Fruit fly (Drosophila melanogaster) whole organism, embryonic: ENCODE measurements around the gene CG13991.

Experiments
- Bgb ChIP-seq: fragments of 200-800 bp; sonication (Bioruptor generic); IDR thresholded peaks from 2 replicates; pipeline ENCODE4 v1.3.6; 2022; ENCODE audit warnings: missing biosample characterization, missing genetic modification characterization; ENCODE audit not compliant: partially characterized antibody
- CG10209 ChIP-seq: fragments of 200-800 bp; sonication (Bioruptor generic); optimal IDR thresholded peaks from 3 replicates; lab custom pipeline; 2017; ENCODE audit warnings: missing biosample characterization, mild to moderate bottlenecking, missing genetic modification characterization, missing genetic modification reagents
- CG11456 ChIP-seq: fragments of 200-800 bp; sonication (Bioruptor generic); IDR thresholded peaks from 3 replicates; pipeline ENCODE4 v1.3.6; 2022; ENCODE audit warnings: missing biosample characterization, missing genetic modification characterization
- CG12942 ChIP-seq: fragments of 200-800 bp; sonication (Bioruptor generic); optimal IDR thresholded peaks from 3 replicates; lab custom pipeline; 2016; ENCODE audit warnings: missing biosample characterization, missing genetic modification characterization
- CG14667 ChIP-seq: fragments of 200-800 bp; sonication (Bioruptor generic); IDR thresholded peaks from 2 replicates; pipeline ENCODE4 v1.3.6; 2022; ENCODE audit warnings: missing biosample characterization, missing genetic modification characterization
- CG17361 ChIP-seq: fragments of 200-800 bp; sonication (Bioruptor generic); IDR thresholded peaks from 3 replicates; pipeline ENCODE4 v1.3.6; 2022; ENCODE audit warnings: missing biosample characterization, missing genetic modification characterization
- CG1832 ChIP-seq: fragments of 200-800 bp; sonication (Bioruptor generic); optimal IDR thresholded peaks from 2 replicates; lab custom pipeline; 2017; ENCODE audit warnings: missing biosample characterization, mild to moderate bottlenecking, missing genetic modification characterization, inconsistent platforms
- CG2199 ChIP-seq: fragments of 200-800 bp; sonication (Bioruptor generic); IDR thresholded peaks from 3 replicates; pipeline ENCODE4 v1.3.6; 2022; ENCODE audit warnings: missing biosample characterization, missing genetic modification characterization
- CG31224 ChIP-seq: fragments of 200-800 bp; sonication (Bioruptor generic); IDR thresholded peaks from 2 replicates; pipeline ENCODE4 v1.3.6; 2022; ENCODE audit warnings: missing biosample characterization, missing genetic modification characterization
- CG32532 ChIP-seq: fragments of 200-800 bp; sonication (Bioruptor generic); IDR thresholded peaks from 2 replicates; pipeline ENCODE4 v1.3.6; 2022; ENCODE audit warnings: missing biosample characterization, missing genetic modification characterization
- CG3995 ChIP-seq: fragments of 200-800 bp; sonication (Bioruptor generic); optimal IDR thresholded peaks from 3 replicates; lab custom pipeline; 2016; ENCODE audit warnings: missing biosample characterization, missing genetic modification characterization
- CG4617 ChIP-seq: fragments of 200-800 bp; sonication (Bioruptor generic); optimal IDR thresholded peaks from 3 replicates; lab custom pipeline; 2016; ENCODE audit warnings: missing biosample characterization, missing genetic modification characterization, borderline replicate concordance
- CG4707 ChIP-seq: fragments of 200-800 bp; sonication (Bioruptor generic); optimal IDR thresholded peaks from 2 replicates; lab custom pipeline; 2018; ENCODE audit warnings: missing biosample characterization, mild to moderate bottlenecking, missing genetic modification characterization, moderate library complexity
- CG6272 ChIP-seq: fragments of 200-800 bp; sonication (Bioruptor generic); IDR thresholded peaks from 2 replicates; pipeline ENCODE4 v1.3.6; 2022; ENCODE audit warnings: missing biosample characterization, missing genetic modification characterization
- CG9817 ChIP-seq: fragments of 200-800 bp; sonication (Bioruptor generic); optimal IDR thresholded peaks from 2 replicates; lab custom pipeline; 2018; ENCODE audit warnings: missing biosample characterization, mild to moderate bottlenecking, missing genetic modification characterization, moderate library complexity
- CTCF ChIP-seq: fragments of 200-800 bp; sonication (Bioruptor generic); optimal IDR thresholded peaks from 2 replicates; lab custom pipeline; 2017; ENCODE audit warnings: missing biosample characterization, mild to moderate bottlenecking, missing genetic modification characterization, moderate library complexity
- D19B ChIP-seq: fragments of 200-800 bp; sonication (Bioruptor generic); optimal IDR thresholded peaks from 2 replicates; lab custom pipeline; 2017; ENCODE audit warnings: missing biosample characterization, mild to moderate bottlenecking, missing genetic modification characterization
- Doc3 ChIP-seq: fragments of 200-800 bp; sonication (Bioruptor generic); IDR thresholded peaks from 3 replicates; pipeline ENCODE4 v1.3.6; 2022; ENCODE audit warnings: missing biosample characterization, missing genetic modification characterization; ENCODE audit not compliant: partially characterized antibody
- Hand ChIP-seq: fragments of 200-800 bp; sonication (Bioruptor generic); optimal IDR thresholded peaks from 2 replicates; lab custom pipeline; 2017; ENCODE audit warnings: mild to moderate bottlenecking, missing biosample characterization, missing genetic modification reagents, missing genetic modification characterization
- Meics ChIP-seq: fragments of 200-800 bp; sonication (Bioruptor generic); optimal IDR thresholded peaks from 2 replicates; lab custom pipeline; 2017; ENCODE audit warnings: missing biosample characterization, mild to moderate bottlenecking, missing genetic modification characterization
- NC2β ChIP-seq: fragments of 200-800 bp; sonication (Bioruptor generic); optimal IDR thresholded peaks from 2 replicates; lab custom pipeline; 2016; ENCODE audit warnings: missing biosample characterization, missing genetic modification characterization
- Nf-YC ChIP-seq: fragments of 200-800 bp; optimal IDR thresholded peaks from 3 replicates; lab custom pipeline; 2019; ENCODE audit warnings: missing biosample characterization, mild to moderate bottlenecking, missing genetic modification characterization, moderate library complexity
- Optix ChIP-seq: fragments of 200-800 bp; sonication (Bioruptor generic); IDR thresholded peaks from 3 replicates; pipeline ENCODE4 v1.3.6; 2022; ENCODE audit warnings: missing biosample characterization, missing genetic modification characterization
- TFAM ChIP-seq: fragments of 200-800 bp; sonication (Bioruptor generic); optimal IDR thresholded peaks from 2 replicates; lab custom pipeline; 2017; ENCODE audit warnings: missing biosample characterization, missing genetic modification characterization, inconsistent platforms
- ara ChIP-seq: fragments of 200-800 bp; sonication (Bioruptor generic); IDR thresholded peaks from 2 replicates; pipeline ENCODE4 v1.3.6; 2022; ENCODE audit warnings: missing biosample characterization, missing genetic modification characterization
- ato ChIP-seq: fragments of 200-800 bp; sonication (Bioruptor generic); IDR thresholded peaks from 2 replicates; pipeline ENCODE4 v1.3.6; 2022; ENCODE audit warnings: missing biosample characterization, missing genetic modification characterization; ENCODE audit not compliant: partially characterized antibody
- crc ChIP-seq: fragments of 200-800 bp; sonication (Bioruptor generic); optimal IDR thresholded peaks from 2 replicates; lab custom pipeline; 2016; ENCODE audit warnings: missing biosample characterization, missing genetic modification characterization
- croc ChIP-seq: fragments of 200-800 bp; sonication (Bioruptor generic); conservative IDR thresholded peaks from 3 replicates; pipeline ENCODE4 v1.3.6; 2022; ENCODE audit warnings: missing biosample characterization, missing genetic modification characterization
- dysf ChIP-seq: fragments of 200-800 bp; sonication (Bioruptor generic); IDR thresholded peaks from 3 replicates; pipeline ENCODE4 v1.3.6; 2022; ENCODE audit warnings: missing biosample characterization, missing genetic modification characterization
- en ChIP-seq: fragments of 200-800 bp; sonication (Bioruptor generic); optimal IDR thresholded peaks from 2 replicates; lab custom pipeline; 2016; ENCODE audit warnings: missing biosample characterization, missing genetic modification characterization
- exex ChIP-seq: fragments of 200-800 bp; sonication (Bioruptor generic); optimal IDR thresholded peaks from 4 replicates; lab custom pipeline; 2018; ENCODE audit warnings: missing biosample characterization, mild to moderate bottlenecking, missing genetic modification characterization, moderate library complexity
- grn ChIP-seq: fragments of 200-800 bp; sonication (Bioruptor generic); optimal IDR thresholded peaks from 3 replicates; lab custom pipeline; 2017; ENCODE audit warnings: missing biosample characterization, missing genetic modification characterization
- knrl ChIP-seq: fragments of 200-800 bp; sonication (Bioruptor generic); IDR thresholded peaks from 3 replicates; pipeline ENCODE4 v1.3.6; 2022; ENCODE audit warnings: missing biosample characterization, missing genetic modification characterization; ENCODE audit not compliant: partially characterized antibody
- lola ChIP-seq, 3 experiments: fragments of >200 bp in 2 of 3; fragments of 200-800 bp in 1 of 3; sonication (Bioruptor generic) in 1 of 3; optimal IDR thresholded peaks; 2 replicates each; lab custom pipeline; 2017 to 2019; ENCODE audit warnings: missing biosample characterization in 3 of 3, missing genetic modification characterization in 3 of 3, mild to moderate bottlenecking in 1 of 3, moderate library complexity in 1 of 3
- maf-S ChIP-seq: fragments of 200-800 bp; sonication (Bioruptor generic); optimal IDR thresholded peaks from 2 replicates; lab custom pipeline; 2016; ENCODE audit warnings: missing biosample characterization, missing genetic modification characterization
- nau ChIP-seq: fragments of 200-800 bp; sonication (Bioruptor generic); optimal IDR thresholded peaks from 3 replicates; lab custom pipeline; 2017; ENCODE audit warnings: missing biosample characterization, mild to moderate bottlenecking, missing genetic modification characterization, missing genetic modification reagents
- pb ChIP-seq: fragments of 200-800 bp; sonication (Bioruptor generic); optimal IDR thresholded peaks from 3 replicates; lab custom pipeline; 2016; ENCODE audit warnings: missing biosample characterization, missing genetic modification characterization
- peb ChIP-seq: fragments of 200-800 bp; sonication (Bioruptor generic); IDR thresholded peaks from 2 replicates; pipeline ENCODE4 v1.3.6; 2022; ENCODE audit warnings: missing biosample characterization, missing genetic modification characterization
- pfk ChIP-seq: fragments of 200-800 bp; sonication (Bioruptor generic); optimal IDR thresholded peaks from 2 replicates; lab custom pipeline; 2018; ENCODE audit warnings: missing biosample characterization, mild to moderate bottlenecking, missing genetic modification characterization, moderate library complexity
- pita ChIP-seq: fragments of 200-800 bp; sonication (Bioruptor generic); optimal IDR thresholded peaks from 2 replicates; lab custom pipeline; 2017; ENCODE audit warnings: missing biosample characterization, mild to moderate bottlenecking, missing genetic modification characterization
- pnt ChIP-seq: fragments of 200-800 bp; sonication (Bioruptor generic); optimal IDR thresholded peaks from 3 replicates; lab custom pipeline; 2016; ENCODE audit warnings: missing biosample characterization, missing genetic modification characterization
- rib ChIP-seq: fragments of 200-800 bp; sonication (Bioruptor generic); IDR thresholded peaks from 2 replicates; pipeline ENCODE4 v1.3.6; 2022; ENCODE audit warnings: missing biosample characterization, missing genetic modification characterization
- sens ChIP-seq: fragments of 200-800 bp; sonication (Bioruptor generic); peaks from one replicate; lab custom pipeline; 2016; ENCODE audit warnings: missing biosample characterization, missing genetic modification characterization
- seq ChIP-seq: fragments of 200-800 bp; sonication (Bioruptor generic); IDR thresholded peaks from 2 replicates; pipeline ENCODE4 v1.3.6; 2022; ENCODE audit warnings: missing biosample characterization, missing genetic modification characterization
- sr ChIP-seq: fragments of 200-800 bp; sonication (Bioruptor generic); IDR thresholded peaks from 3 replicates; pipeline ENCODE4 v1.3.6; 2022; ENCODE audit warnings: missing biosample characterization, missing genetic modification characterization
- sug ChIP-seq: fragments of 200-800 bp; optimal IDR thresholded peaks from 2 replicates; lab custom pipeline; 2019; ENCODE audit warnings: missing biosample characterization, mild to moderate bottlenecking, missing genetic modification characterization, moderate library complexity
- toy ChIP-seq: fragments of 200-800 bp; sonication (Bioruptor generic); IDR thresholded peaks from 2 replicates; pipeline ENCODE4 v1.3.6; 2022; ENCODE audit warnings: missing biosample characterization, missing genetic modification characterization
- trh ChIP-seq: fragments of 200-800 bp; sonication (Bioruptor generic); optimal IDR thresholded peaks from 2 replicates; lab custom pipeline; 2016; ENCODE audit warnings: missing biosample characterization, missing genetic modification characterization
- z ChIP-seq: fragments of 200-800 bp; sonication (Bioruptor generic); IDR thresholded peaks from 3 replicates; pipeline ENCODE4 v1.3.6; 2022; ENCODE audit warnings: missing biosample characterization, missing genetic modification characterization
- zen ChIP-seq: fragments of 200-800 bp; sonication (Bioruptor generic); optimal IDR thresholded peaks from 3 replicates; lab custom pipeline; 2018; ENCODE audit warnings: missing biosample characterization, mild to moderate bottlenecking, missing genetic modification characterization, moderate library complexity
- zf30C ChIP-seq: fragments of 200-800 bp; sonication (Bioruptor generic); optimal IDR thresholded peaks from 3 replicates; lab custom pipeline; 2018; ENCODE audit warnings: missing biosample characterization, mild to moderate bottlenecking, missing genetic modification characterization

Gene CG13991

dm6 chr2L:6089604-6090198, 49.5 kb upstream of the CG13991 start (continued):
- TF ChIP-seq knrl (GFP tag; lab: Robert Waterston, UW) (no peak), CG32532 (GFP tag; lab: Robert Waterston, UW) (no peak), grn (GFP tag; lab: Kevin White, UChicago) (peak; percentile 61), CG4617 (GFP tag; lab: Kevin White, UChicago) (no peak), z (no peak), Nf-YC (tag; lab: Kevin White, UChicago) (no peak), zen (tag; lab: Kevin White, UChicago) (no peak), croc (GFP tag; lab: Robert Waterston, UW) (no peak), CG31224 (GFP tag; lab: Robert Waterston, UW) (no peak), exex (tag; lab: Kevin White, UChicago) (peak; percentile 68)
- TF ChIP-seq, all 482 proteins: peak for 7

- TF ChIP-seq CG12942 (GFP tag; lab: Kevin White, UChicago) (no peak), en (GFP tag; lab: Kevin White, UChicago) (no peak), CG11456 (GFP tag; lab: Robert Waterston, UW) (no peak), crc (GFP tag; lab: Kevin White, UChicago) (no peak), peb (GFP tag; lab: Robert Waterston, UW) (no peak), Bgb (GFP tag; lab: Robert Waterston, UW) (peak; percentile 16; the same call in 1 of the 2 replicates), CG2199 (GFP tag; lab: Robert Waterston, UW) (0 out of 3 replicates have a peak, but pooled peaks have one; percentile 41), pfk (GFP tag; lab: Kevin White, UChicago) (no peak), dysf (no peak), CG3995 (GFP tag; lab: Kevin White, UChicago) (no peak), D19B (GFP tag; lab: Kevin White, UChicago) (no peak), CTCF (GFP tag; lab: Kevin White, UChicago) (no peak), Hand (GFP tag; lab: Kevin White, UChicago) (no peak), Doc3 (GFP tag; lab: Robert Waterston, UW) (no peak), lola (GFP tag; optimal IDR thresholded peaks at IDR 0.05; lab: Kevin White, UChicago) (no peak), Meics (GFP tag; lab: Kevin White, UChicago) (no peak), TFAM (GFP tag; lab: Kevin White, UChicago) (no peak), nau (GFP tag; lab: Kevin White, UChicago) (no peak), ara (GFP tag; lab: Robert Waterston, UW) (no peak), CG9817 (tag; lab: Kevin White, UChicago) (no peak), maf-S (no peak), CG4707 (GFP tag; lab: Kevin White, UChicago) (no peak), rib (GFP tag; lab: Robert Waterston, UW) (peak; percentile 69; the same call in 1 of the 2 replicates), sug (peak; percentile 60), pita (GFP tag; lab: Kevin White, UChicago) (no peak), sens (GFP tag; lab: Kevin White, UChicago) (no peak), pnt (GFP tag; lab: Kevin White, UChicago) (no peak), pb (GFP tag; lab: Kevin White, UChicago) (no peak), NC2β (GFP tag; lab: Kevin White, UChicago) (no peak), toy (no peak), trh (GFP tag; lab: Kevin White, UChicago) (no peak), CG17361 (GFP tag; lab: Robert Waterston, UW) (no peak), ato (GFP tag; lab: Robert Waterston, UW) (no peak), zf30C (GFP tag; lab: Kevin White, UChicago) (no peak), CG1832 (GFP tag; lab: Kevin White, UChicago) (no peak), seq (GFP tag; lab: Robert Waterston, UW) (no peak), Optix (GFP tag; lab: Robert Waterston, UW) (no peak), CG14667 (no peak), sr (GFP tag; lab: Robert Waterston, UW) (no peak), CG6272 (GFP tag; lab: Robert Waterston, UW) (no peak), CG10209 (no peak)
Observed at dm6 chr2L:6090365-6090764, 48.8 kb upstream of the CG13991 start.
